Fruit fly (Drosophila melanogaster) whole organism, pupa: Measurements from ENCODE around the gene CG42354.
A peak's percentile ranks its signal among the peaks of the same experiment; 100 is the strongest.

Source experiments
- CG10348 ChIP-seq: fragments of 200-800 bp; sonication (Bioruptor generic); IDR thresholded peaks from 2 replicates; pipeline ENCODE4 v1.3.6; 2022; ENCODE audit warnings: missing biosample characterization, missing genetic modification characterization
- CG12605 ChIP-seq: fragments of 200-800 bp; sonication (Bioruptor generic); IDR thresholded peaks from 2 replicates; pipeline ENCODE4 v1.3.6; 2022; ENCODE audit warnings: missing biosample characterization, missing genetic modification characterization
- CG13204 ChIP-seq: fragments of 200-800 bp; sonication (Bioruptor generic); optimal IDR thresholded peaks from 2 replicates; lab custom pipeline; 2018; ENCODE audit warnings: missing biosample characterization, mild to moderate bottlenecking, missing genetic modification characterization, moderate library complexity
- CG14655 ChIP-seq: fragments of 200-800 bp; sonication (Bioruptor generic); optimal IDR thresholded peaks from 3 replicates; lab custom pipeline; 2017; ENCODE audit warnings: mild to moderate bottlenecking, missing biosample characterization, missing genetic modification reagents, missing genetic modification characterization
- CG15710 ChIP-seq: fragments of 200-800 bp; sonication (Bioruptor generic); optimal IDR thresholded peaks from 2 replicates; lab custom pipeline; 2018; ENCODE audit warnings: missing biosample characterization, mild to moderate bottlenecking, missing genetic modification characterization, moderate library complexity
- CG17806 ChIP-seq: fragments of 200-800 bp; sonication (Bioruptor generic); optimal IDR thresholded peaks from 2 replicates; lab custom pipeline; 2018; ENCODE audit warnings: missing biosample characterization, mild to moderate bottlenecking, missing genetic modification characterization, moderate library complexity
- CG32121 ChIP-seq: fragments of 200-800 bp; sonication (Bioruptor generic); IDR thresholded peaks from 2 replicates; pipeline ENCODE4 v1.3.6; 2022; ENCODE audit warnings: missing biosample characterization, missing genetic modification characterization
- CG34367 ChIP-seq: fragments of 200-800 bp; sonication (Bioruptor generic); optimal IDR thresholded peaks from 2 replicates; lab custom pipeline; 2018; ENCODE audit warnings: missing biosample characterization, mild to moderate bottlenecking, missing genetic modification characterization
- CG4496 ChIP-seq: fragments of 200-800 bp; sonication (Bioruptor generic); IDR thresholded peaks from 3 replicates; pipeline ENCODE4 v1.3.6; 2022; ENCODE audit warnings: missing biosample characterization, missing genetic modification characterization
- CG8159 ChIP-seq: fragments of 200-800 bp; sonication (Bioruptor generic); optimal IDR thresholded peaks from 3 replicates; lab custom pipeline; 2018; ENCODE audit warnings: missing biosample characterization, mild to moderate bottlenecking, missing genetic modification characterization, moderate library complexity
- CG8301 ChIP-seq: fragments of 200-800 bp; sonication (Bioruptor generic); optimal IDR thresholded peaks from 2 replicates; lab custom pipeline; 2018; ENCODE audit warnings: missing biosample characterization, mild to moderate bottlenecking, missing genetic modification characterization
- CG9948 ChIP-seq: fragments of 200-800 bp; sonication (Bioruptor generic); optimal IDR thresholded peaks from 2 replicates; lab custom pipeline; 2018; ENCODE audit warnings: missing biosample characterization, mild to moderate bottlenecking, missing genetic modification characterization, moderate library complexity
- D1 ChIP-seq: fragments of 200-800 bp; sonication (Bioruptor generic); optimal IDR thresholded peaks from 2 replicates; lab custom pipeline; 2018; ENCODE audit warnings: missing biosample characterization, mild to moderate bottlenecking, missing genetic modification characterization, moderate library complexity
- EcR ChIP-seq: fragments of 200-800 bp; sonication (Bioruptor generic); optimal IDR thresholded peaks from 3 replicates; lab custom pipeline; 2019; ENCODE audit warnings: missing biosample characterization, missing genetic modification characterization, mild to moderate bottlenecking, moderate library complexity, missing genetic modification reagents
- Ets98B ChIP-seq: fragments of 200-800 bp; sonication (Bioruptor generic); IDR thresholded peaks from 2 replicates; pipeline ENCODE4 v1.3.6; 2022; ENCODE audit warnings: missing biosample characterization, missing genetic modification characterization
- Pif1A ChIP-seq: fragments of 200-800 bp; sonication (Bioruptor generic); optimal IDR thresholded peaks from 3 replicates; lab custom pipeline; 2016; ENCODE audit warnings: missing biosample characterization, missing genetic modification characterization
- Pif1B ChIP-seq: fragments of 200-800 bp; sonication (Bioruptor generic); optimal IDR thresholded peaks from 3 replicates; lab custom pipeline; 2016; ENCODE audit warnings: missing biosample characterization, missing genetic modification characterization
- Snoo ChIP-seq: fragments of 200-800 bp; sonication (Bioruptor generic); optimal IDR thresholded peaks from 3 replicates; lab custom pipeline; 2017; ENCODE audit warnings: missing biosample characterization, mild to moderate bottlenecking, missing genetic modification characterization, inconsistent platforms
- fd96Ca ChIP-seq: fragments of 200-800 bp; sonication (Bioruptor generic); IDR thresholded peaks from 3 replicates; pipeline ENCODE4 v1.3.6; 2022; ENCODE audit warnings: missing biosample characterization, missing genetic modification characterization
- gl ChIP-seq: fragments of 200-800 bp; sonication (Bioruptor generic); optimal IDR thresholded peaks from 2 replicates; lab custom pipeline; 2018; ENCODE audit warnings: missing biosample characterization, mild to moderate bottlenecking, missing genetic modification characterization
- rn ChIP-seq: fragments of 200-800 bp; sonication (Bioruptor generic); IDR thresholded peaks from 2 replicates; pipeline ENCODE4 v1.3.6; 2022; ENCODE audit warnings: missing biosample characterization, missing genetic modification characterization

Gene CG42354

DNA sequence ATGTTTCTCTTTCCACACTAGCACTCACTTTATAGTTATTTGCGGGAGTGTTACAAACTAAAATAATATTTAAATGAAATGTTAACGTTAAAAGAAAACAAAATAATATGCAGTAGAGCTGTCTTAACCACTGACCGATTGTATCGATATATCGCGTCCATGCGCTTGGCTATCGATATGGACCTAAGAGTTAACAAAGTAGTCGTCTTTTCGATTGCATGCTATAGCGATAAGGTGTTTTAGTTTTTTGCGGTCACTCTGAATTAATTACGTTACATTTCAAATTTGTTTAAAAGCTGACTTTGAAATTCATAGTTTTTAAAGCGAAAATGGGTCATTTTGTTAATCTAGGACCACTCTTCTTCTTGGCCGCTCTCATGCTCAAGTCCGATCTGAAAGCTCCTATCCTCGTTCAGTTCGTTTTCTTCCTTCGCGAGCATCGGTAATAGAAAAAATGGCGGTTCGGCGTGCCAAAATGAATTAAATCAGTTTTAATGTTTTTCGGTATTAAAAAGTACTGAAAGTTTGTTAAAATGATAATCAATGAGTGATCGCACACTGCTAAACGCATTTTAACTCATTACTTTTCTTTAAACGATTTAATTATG lies 31.3 kb downstream of the CG42354 start, which contains the start of gene Nipsnap:
Nipsnap (minus strand) TSS at position 194 of the 608 bp plus-strand sequence.
- TF ChIP-seq gl (tag; lab: Kevin White, UChicago) (no peak), CG13204 (GFP tag; lab: Kevin White, UChicago) (no peak), CG15710 (no peak), D1 (tag; lab: Kevin White, UChicago) (no peak), CG8301 (tag; lab: Kevin White, UChicago) (no peak), CG12605 (GFP tag; lab: Robert Waterston, UW) (no peak), Pif1A (GFP tag; lab: Kevin White, UChicago) (no peak), CG32121 (GFP tag; lab: Robert Waterston, UW) (no peak), Ets98B (GFP tag; lab: Robert Waterston, UW) (no peak), fd96Ca (GFP tag; lab: Robert Waterston, UW) (no peak), rn (GFP tag; lab: Robert Waterston, UW) (no peak), EcR (GFP tag; lab: Kevin White, UChicago) (no peak), Snoo (no peak), Pif1B (no peak)

DNA sequence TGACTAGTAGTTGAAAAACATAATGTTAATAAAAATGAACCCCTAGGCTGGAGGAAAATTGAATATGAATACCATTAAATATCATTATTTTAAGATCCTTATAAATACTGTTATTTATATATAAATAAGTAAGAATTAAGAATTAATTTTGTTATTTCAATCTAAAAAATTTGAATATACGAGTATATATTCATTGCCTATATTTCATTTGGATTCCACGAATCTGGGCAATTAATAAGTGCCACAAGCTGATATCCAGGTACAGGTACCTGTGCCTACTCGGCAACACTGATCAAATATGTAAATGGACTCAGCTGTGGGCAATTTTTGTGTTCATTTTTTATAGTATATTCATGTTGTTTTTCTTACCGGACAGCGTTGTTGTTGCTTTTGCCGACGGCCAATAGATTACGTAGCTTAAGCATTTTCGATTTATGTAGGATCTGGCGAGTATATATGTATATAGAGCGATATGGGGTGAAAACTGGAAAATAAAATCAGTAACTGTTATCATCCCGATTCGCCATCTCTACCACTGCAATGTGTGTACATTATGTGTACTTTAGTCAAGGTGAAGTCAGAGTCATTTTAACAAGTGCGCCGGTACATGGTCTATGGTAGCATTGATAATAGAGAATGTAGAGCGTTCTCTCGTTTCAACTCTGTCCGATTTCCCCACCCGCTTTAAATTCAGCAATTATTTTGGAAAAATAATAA lies 31.9 kb downstream of the CG42354 start:
- TF ChIP-seq Pif1A (GFP tag; lab: Kevin White, UChicago): no peak
- no peak for TF ChIP-seq CG8159 (tag; lab: Kevin White, UChicago)
- TF ChIP-seq Ets98B (GFP tag; lab: Robert Waterston, UW): no peak
- no peak for TF ChIP-seq CG15710
- no peak for TF ChIP-seq CG34367 (tag; lab: Kevin White, UChicago)
- no peak for TF ChIP-seq CG17806 (tag; lab: Kevin White, UChicago)
- no peak for TF ChIP-seq CG14655 (GFP tag; lab: Kevin White, UChicago)
- no peak for TF ChIP-seq Pif1B
- TF ChIP-seq CG9948 (tag; lab: Kevin White, UChicago): no peak
- TF ChIP-seq CG13204 (GFP tag; lab: Kevin White, UChicago): no peak
- TF ChIP-seq D1 (tag; lab: Kevin White, UChicago): no peak
- TF ChIP-seq CG10348: no peak
- TF ChIP-seq CG12605 (GFP tag; lab: Robert Waterston, UW): no peak
- no peak for TF ChIP-seq CG32121 (GFP tag; lab: Robert Waterston, UW)
- TF ChIP-seq EcR (GFP tag; lab: Kevin White, UChicago): no peak
- no peak for TF ChIP-seq gl (tag; lab: Kevin White, UChicago)

DNA sequence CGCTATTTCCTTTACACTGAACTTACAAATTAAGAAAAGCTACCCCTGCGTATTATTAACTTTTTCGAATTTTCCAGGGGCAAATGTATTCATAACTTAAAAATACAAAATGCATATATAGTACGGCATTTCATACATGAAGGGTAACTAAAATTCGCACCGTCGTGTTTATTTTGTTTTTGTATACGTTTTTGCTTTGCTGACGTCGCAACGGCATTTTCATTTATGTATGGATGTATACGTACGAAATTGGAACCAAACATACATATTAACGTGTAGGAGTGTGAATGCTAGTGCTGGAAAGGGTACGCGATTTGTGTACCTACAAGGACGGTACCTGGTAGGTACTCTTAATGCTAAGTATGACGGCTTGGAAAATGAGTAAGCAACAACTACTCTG lies 32.6 kb downstream of the CG42354 start:
- TF ChIP-seq gl (tag; lab: Kevin White, UChicago) (peak; percentile 1), CG17806 (tag; lab: Kevin White, UChicago) (no peak)

DNA sequence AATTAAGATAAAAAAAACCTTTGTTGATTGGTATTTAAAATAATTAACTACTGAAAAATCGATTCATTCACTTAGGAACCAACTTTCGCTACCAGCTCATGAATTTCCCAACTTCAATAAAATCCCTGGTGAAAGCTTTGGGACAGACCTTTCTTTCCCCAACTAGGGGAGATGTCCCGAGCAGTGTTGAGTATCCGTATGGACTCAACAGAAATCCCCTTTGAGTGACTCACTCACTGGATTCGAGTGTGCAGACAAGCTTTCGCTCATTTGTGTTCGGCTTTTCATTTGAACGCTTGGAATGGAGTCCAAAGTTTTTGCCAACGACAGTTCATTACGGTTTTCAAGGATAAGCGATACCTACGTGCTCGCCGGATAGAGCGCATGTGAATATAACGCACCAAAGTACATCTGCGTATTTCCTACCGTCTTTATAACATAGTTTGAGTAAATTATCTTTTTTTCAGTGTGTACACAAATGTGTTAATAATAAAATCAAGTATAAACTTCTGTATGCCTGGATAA lies 41.3 kb downstream of the CG42354 start, which contains the start of gene dpr18:
dpr18 (plus strand) TSS at position 325 of the 525 bp plus-strand sequence.
- TF ChIP-seq CG8159 (tag; lab: Kevin White, UChicago) (no peak), CG32121 (GFP tag; lab: Robert Waterston, UW) (no peak), CG12605 (GFP tag; lab: Robert Waterston, UW) (no peak), CG4496 (GFP tag; lab: Robert Waterston, UW) (no peak), CG9948 (tag; lab: Kevin White, UChicago) (no peak), Pif1A (GFP tag; lab: Kevin White, UChicago) (no peak), rn (GFP tag; lab: Robert Waterston, UW) (no peak), Pif1B (no peak), Ets98B (GFP tag; lab: Robert Waterston, UW) (no peak), CG17806 (tag; lab: Kevin White, UChicago) (no peak), CG10348 (no peak)

- TF ChIP-seq CG17806 (tag; lab: Kevin White, UChicago): no peak
- TF ChIP-seq CG8159 (tag; lab: Kevin White, UChicago): no peak
- no peak for TF ChIP-seq CG4496 (GFP tag; lab: Robert Waterston, UW)
- no peak for TF ChIP-seq CG13204 (GFP tag; lab: Kevin White, UChicago)
- no peak for TF ChIP-seq EcR (GFP tag; lab: Kevin White, UChicago)
- no peak for TF ChIP-seq Ets98B (GFP tag; lab: Robert Waterston, UW)
- TF ChIP-seq CG9948 (tag; lab: Kevin White, UChicago): no peak
- no peak for TF ChIP-seq CG12605 (GFP tag; lab: Robert Waterston, UW)
- TF ChIP-seq D1 (tag; lab: Kevin White, UChicago): no peak
- no peak for TF ChIP-seq CG15710
Observed at dm6 chrX:16062720-16063413, 41.9 kb downstream of the CG42354 start, which contains the start of gene CG12395. TSS of gene CG12395 (minus strand) at chrX:16062898.
